Fruit fly (Drosophila melanogaster) whole organism, prepupa: ENCODE results near the gene Amacr.

Experiments
- Blimp-1 ChIP-seq: fragments of 200-800 bp; sonication (Bioruptor generic); optimal IDR thresholded peaks from 3 replicates; lab custom pipeline; 2017; ENCODE audit warnings: missing biosample characterization, missing genetic modification characterization, mild to moderate bottlenecking, moderate library complexity, missing genetic modification reagents
- CG10631 ChIP-seq: fragments of 200-800 bp; sonication (Bioruptor generic); optimal IDR thresholded peaks from 2 replicates; lab custom pipeline; 2016; ENCODE audit warnings: missing biosample characterization, missing genetic modification characterization
- CG11294 ChIP-seq: fragments of 200-800 bp; sonication (Bioruptor generic); IDR thresholded peaks from 2 replicates; pipeline ENCODE4 v1.3.6; 2022; ENCODE audit warnings: missing biosample characterization, missing genetic modification characterization
- CG11762 ChIP-seq: fragments of 200-800 bp; sonication (Bioruptor generic); optimal IDR thresholded peaks from 3 replicates; lab custom pipeline; 2016; ENCODE audit warnings: missing biosample characterization, missing genetic modification characterization; ENCODE audit not compliant: insufficient read depth
- CG11902 ChIP-seq: fragments of 200-800 bp; sonication (Bioruptor generic); optimal IDR thresholded peaks from 3 replicates; lab custom pipeline; 2016; ENCODE audit warnings: missing biosample characterization, missing genetic modification characterization
- CG15336 ChIP-seq: fragments of 200-800 bp; sonication (Bioruptor generic); IDR thresholded peaks from 2 replicates; pipeline ENCODE4 v1.3.6; 2022; ENCODE audit warnings: missing biosample characterization, missing genetic modification characterization
- CG16779 ChIP-seq: fragments of 200-800 bp; sonication (Bioruptor generic); optimal IDR thresholded peaks from 3 replicates; lab custom pipeline; 2017; ENCODE audit warnings: missing biosample characterization, mild to moderate bottlenecking, missing genetic modification characterization
- CG31627 ChIP-seq: fragments of 200-800 bp; sonication (Bioruptor generic); optimal IDR thresholded peaks from 3 replicates; lab custom pipeline; 2016; ENCODE audit warnings: missing biosample characterization, missing genetic modification characterization
- CG32006 ChIP-seq: fragments of 200-800 bp; sonication (Bioruptor generic); optimal IDR thresholded peaks from 3 replicates; lab custom pipeline; 2017; ENCODE audit warnings: missing biosample characterization, mild to moderate bottlenecking, missing genetic modification characterization
- CG34406 ChIP-seq: fragments of 200-800 bp; sonication (Bioruptor generic); optimal IDR thresholded peaks from 3 replicates; lab custom pipeline; 2016; ENCODE audit warnings: missing biosample characterization, missing genetic modification characterization
- CG3919 ChIP-seq: fragments of 200-800 bp; sonication (Bioruptor generic); optimal IDR thresholded peaks from 3 replicates; lab custom pipeline; 2016; ENCODE audit warnings: missing biosample characterization, missing genetic modification characterization
- CG6163 ChIP-seq: fragments of 200-800 bp; sonication (Bioruptor generic); IDR thresholded peaks from 3 replicates; pipeline ENCODE4 v1.3.6; 2022; ENCODE audit warnings: missing biosample characterization, missing genetic modification characterization
- CG6276 ChIP-seq: fragments of 200-800 bp; sonication (Bioruptor generic); optimal IDR thresholded peaks from 2 replicates; lab custom pipeline; 2017; ENCODE audit warnings: missing biosample characterization, mild to moderate bottlenecking, missing genetic modification characterization
- CG6792 ChIP-seq: fragments of 200-800 bp; sonication (Bioruptor generic); optimal IDR thresholded peaks from 3 replicates; lab custom pipeline; 2016; ENCODE audit warnings: missing biosample characterization, missing genetic modification characterization
- CG6808 ChIP-seq: fragments of 200-800 bp; sonication (Bioruptor generic); optimal IDR thresholded peaks from 3 replicates; lab custom pipeline; 2017; ENCODE audit warnings: missing biosample characterization, missing genetic modification characterization, mild to moderate bottlenecking, moderate library complexity, missing genetic modification reagents
- CG6854 ChIP-seq: fragments of 200-800 bp; sonication (Bioruptor generic); optimal IDR thresholded peaks from 2 replicates; lab custom pipeline; 2017; ENCODE audit warnings: missing biosample characterization, mild to moderate bottlenecking, missing genetic modification characterization
- CG8119 ChIP-seq: fragments of 200-800 bp; sonication (Bioruptor generic); IDR thresholded peaks from 3 replicates; pipeline ENCODE4 v1.3.6; 2022; ENCODE audit warnings: missing biosample characterization, missing genetic modification characterization
- CG8319 ChIP-seq: fragments of 200-800 bp; sonication (Bioruptor generic); optimal IDR thresholded peaks from 3 replicates; lab custom pipeline; 2016; ENCODE audit warnings: missing biosample characterization, missing genetic modification characterization
- CG8632 ChIP-seq: fragments of 200-800 bp; sonication (Bioruptor generic); optimal IDR thresholded peaks from 3 replicates; lab custom pipeline; 2016; ENCODE audit warnings: missing biosample characterization, missing genetic modification characterization
- CG9139 ChIP-seq: fragments of 200-800 bp; sonication (Bioruptor generic); optimal IDR thresholded peaks from 3 replicates; lab custom pipeline; 2017; ENCODE audit warnings: missing biosample characterization, mild to moderate bottlenecking, missing genetic modification characterization
- Eip75B ChIP-seq: fragments of 200-800 bp; sonication (Bioruptor generic); optimal IDR thresholded peaks from 3 replicates; lab custom pipeline; 2016; ENCODE audit warnings: missing biosample characterization, missing genetic modification characterization
- Eip78C ChIP-seq: fragments of 200-800 bp; sonication (Bioruptor generic); peaks from one replicate; lab custom pipeline; 2016; ENCODE audit warnings: missing biosample characterization, missing genetic modification characterization
- Eip93F ChIP-seq: fragments of 200-800 bp; sonication (Bioruptor generic); optimal IDR thresholded peaks from 2 replicates; lab custom pipeline; 2016; ENCODE audit warnings: missing biosample characterization, mild to moderate bottlenecking, missing genetic modification characterization
- Ets21C ChIP-seq: fragments of 200-800 bp; sonication (Bioruptor generic); optimal IDR thresholded peaks from 3 replicates; lab custom pipeline; 2016; ENCODE audit warnings: missing biosample characterization, missing genetic modification characterization
- Hr38 ChIP-seq: sonication (Bioruptor generic); optimal IDR thresholded peaks from 2 replicates; lab custom pipeline; 2016; ENCODE audit warnings: missing biosample characterization, missing genetic modification characterization
- Hr39 ChIP-seq: fragments of 200-800 bp; sonication (Bioruptor generic); optimal IDR thresholded peaks from 2 replicates; lab custom pipeline; 2016; ENCODE audit warnings: missing biosample characterization, missing genetic modification characterization
- Hr4 ChIP-seq: fragments of 200-800 bp; sonication (Bioruptor generic); optimal IDR thresholded peaks from 3 replicates; lab custom pipeline; 2016; ENCODE audit warnings: missing biosample characterization, missing genetic modification characterization
- Lpt ChIP-seq: fragments of 200-800 bp; sonication (Bioruptor generic); optimal IDR thresholded peaks from 3 replicates; lab custom pipeline; 2016; ENCODE audit warnings: missing biosample characterization, missing genetic modification characterization
- Met ChIP-seq: fragments of 200-800 bp; sonication (Bioruptor generic); optimal IDR thresholded peaks from 3 replicates; lab custom pipeline; 2016; ENCODE audit warnings: missing biosample characterization, missing genetic modification characterization
- OdsH ChIP-seq: fragments of 200-800 bp; sonication (Bioruptor generic); optimal IDR thresholded peaks from 3 replicates; lab custom pipeline; 2016; ENCODE audit warnings: missing biosample characterization, missing genetic modification characterization
- Smox ChIP-seq: fragments of 200-800 bp; sonication (Bioruptor generic); optimal IDR thresholded peaks from 3 replicates; lab custom pipeline; 2016; ENCODE audit warnings: missing biosample characterization, missing genetic modification characterization
- Sox14 ChIP-seq: fragments of 200-800 bp; sonication (Bioruptor generic); optimal IDR thresholded peaks from 3 replicates; lab custom pipeline; 2016; ENCODE audit warnings: missing biosample characterization, missing genetic modification characterization
- Sox15 ChIP-seq: fragments of 200-800 bp; sonication (Bioruptor generic); optimal IDR thresholded peaks from 3 replicates; lab custom pipeline; 2016; ENCODE audit warnings: missing biosample characterization, missing genetic modification characterization
- achi ChIP-seq: fragments of 200-800 bp; sonication (Bioruptor generic); optimal IDR thresholded peaks from 3 replicates; lab custom pipeline; 2016; ENCODE audit warnings: missing biosample characterization, missing genetic modification characterization
- acj6 ChIP-seq: fragments of 200-800 bp; sonication (Bioruptor generic); optimal IDR thresholded peaks from 3 replicates; lab custom pipeline; 2016; ENCODE audit warnings: missing biosample characterization, missing genetic modification characterization
- cyc ChIP-seq: fragments of 200-800 bp; sonication (Bioruptor generic); optimal IDR thresholded peaks from 3 replicates; lab custom pipeline; 2016; ENCODE audit warnings: missing biosample characterization, missing genetic modification characterization
- dac ChIP-seq: fragments of 200-800 bp; sonication (Bioruptor generic); optimal IDR thresholded peaks from 2 replicates; lab custom pipeline; 2017; ENCODE audit warnings: missing biosample characterization, mild to moderate bottlenecking, missing genetic modification characterization
- eg ChIP-seq: fragments of 200-800 bp; sonication (Bioruptor generic); IDR thresholded peaks from 3 replicates; pipeline ENCODE4 v1.3.6; 2022; ENCODE audit warnings: missing biosample characterization, missing genetic modification characterization
- fd59A ChIP-seq: fragments of 200-800 bp; sonication (Bioruptor generic); optimal IDR thresholded peaks from 2 replicates; lab custom pipeline; 2017; ENCODE audit warnings: missing biosample characterization, mild to moderate bottlenecking, missing genetic modification characterization, missing genetic modification reagents
- fd85E ChIP-seq: fragments of 200-800 bp; sonication (Bioruptor generic); optimal IDR thresholded peaks from 3 replicates; lab custom pipeline; 2016; ENCODE audit warnings: missing biosample characterization, missing genetic modification characterization
- fkh ChIP-seq: fragments of 200-800 bp; sonication (Bioruptor generic); optimal IDR thresholded peaks from 3 replicates; lab custom pipeline; 2017; ENCODE audit warnings: missing biosample characterization, mild to moderate bottlenecking, missing genetic modification characterization, moderate library complexity
- lz ChIP-seq: fragments of 200-800 bp; sonication (Bioruptor generic); optimal IDR thresholded peaks from 3 replicates; lab custom pipeline; 2016; ENCODE audit warnings: missing biosample characterization, missing genetic modification characterization
- net ChIP-seq: fragments of 200-800 bp; sonication (Bioruptor generic); optimal IDR thresholded peaks from 3 replicates; lab custom pipeline; 2016; ENCODE audit warnings: missing biosample characterization, missing genetic modification characterization
- pdm3 ChIP-seq: fragments of 200-800 bp; sonication (Bioruptor generic); optimal IDR thresholded peaks from 3 replicates; lab custom pipeline; 2016; ENCODE audit warnings: missing biosample characterization, missing genetic modification characterization
- salr ChIP-seq, 2 experiments: fragments of 200-800 bp; sonication (Bioruptor generic); optimal IDR thresholded peaks; 3 replicates each; lab custom pipeline; 2016 to 2018; ENCODE audit warnings: missing biosample characterization in 2 of 2, missing genetic modification characterization in 2 of 2, mild to moderate bottlenecking in 1 of 2
- spab ChIP-seq: fragments of 200-800 bp; sonication (Bioruptor generic); optimal IDR thresholded peaks from 2 replicates; lab custom pipeline; 2017; ENCODE audit warnings: missing biosample characterization, mild to moderate bottlenecking, missing genetic modification characterization, missing genetic modification reagents
- ss ChIP-seq, 2 experiments: fragments of 200-800 bp; sonication (Bioruptor generic); optimal IDR thresholded peaks; 2 replicates in 1 of 2; 3 replicates in 1 of 2; lab custom pipeline; 2017 to 2018; ENCODE audit warnings: mild to moderate bottlenecking in 2 of 2, missing biosample characterization in 2 of 2, missing genetic modification characterization in 2 of 2, moderate library complexity in 1 of 2
- svp ChIP-seq: fragments of 200-800 bp; sonication (Bioruptor generic); peaks from one replicate; lab custom pipeline; 2016; ENCODE audit warnings: missing biosample characterization, missing genetic modification characterization
- vri ChIP-seq: fragments of 200-800 bp; sonication (Bioruptor generic); optimal IDR thresholded peaks from 3 replicates; lab custom pipeline; 2016; ENCODE audit warnings: missing biosample characterization, mild to moderate bottlenecking, missing genetic modification characterization

The Amacr gene

DNA sequence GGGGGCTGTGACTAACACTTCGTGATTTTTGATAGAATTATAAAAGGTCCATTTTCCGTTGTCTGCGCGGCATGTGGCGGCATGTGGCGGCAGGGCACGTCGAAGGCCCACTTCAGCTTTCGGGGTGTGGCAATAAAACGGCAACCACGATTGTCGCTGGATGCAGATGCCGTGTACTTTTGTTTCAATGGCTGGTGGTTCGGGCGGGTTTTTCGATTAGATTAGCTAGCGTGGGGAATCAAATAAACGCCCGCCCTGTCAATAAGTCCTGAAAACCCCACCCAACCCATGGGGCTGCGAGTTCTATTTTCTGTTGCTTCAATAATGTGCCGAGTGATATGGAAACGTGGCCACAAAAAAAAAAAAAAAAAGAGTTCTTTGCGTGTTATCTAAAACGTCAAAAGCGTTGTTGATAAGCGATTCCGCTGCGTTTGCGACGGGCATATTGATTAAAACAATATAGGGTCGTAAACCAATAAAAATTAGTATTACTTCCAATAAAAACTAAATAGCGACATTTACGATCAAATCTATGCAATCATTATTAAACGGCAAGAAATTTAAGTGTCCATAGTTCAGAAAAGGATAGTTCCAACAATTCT is 21.4 kb upstream of the Amacr start:
- TF ChIP-seq acj6 (GFP tag; lab: Kevin White, UChicago): no peak
- no peak for TF ChIP-seq CG10631 (GFP tag; lab: Kevin White, UChicago)
- TF ChIP-seq fkh (GFP tag; lab: Kevin White, UChicago): peak; percentile 2
- TF ChIP-seq, all 60 proteins: peak for 1

DNA sequence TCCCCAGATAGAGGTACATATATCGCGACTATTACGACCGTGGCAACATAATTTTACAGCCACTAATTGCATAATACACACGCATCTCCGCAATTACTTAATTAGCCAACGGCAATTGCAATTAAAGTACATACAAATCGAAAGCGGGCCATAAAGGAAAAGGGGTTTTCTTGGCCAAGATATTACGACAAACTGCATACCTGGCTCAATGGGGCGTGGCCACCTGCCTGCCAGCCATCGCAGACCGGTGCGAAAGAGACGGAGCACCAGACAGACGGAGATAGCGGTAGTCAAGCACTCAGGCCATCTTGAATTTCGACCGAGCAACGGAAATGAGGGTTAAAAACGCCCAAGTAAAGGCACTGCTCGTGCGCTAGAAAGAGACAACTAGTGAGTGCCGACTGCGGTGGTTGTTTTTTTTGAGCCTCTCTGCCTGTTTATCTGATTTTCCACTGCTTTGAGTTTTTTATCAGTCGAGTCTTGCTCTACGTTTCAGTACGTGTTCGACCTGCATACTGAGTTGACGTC is 18.2 kb upstream of the Amacr start, which contains the start of gene cad:
TSS of gene cad (plus strand) at position 490 of the 528 bp plus-strand sequence.
- TF ChIP-seq Ets21C (GFP tag; lab: Kevin White, UChicago) (no peak), CG9139 (GFP tag; lab: Kevin White, UChicago) (peak; percentile 51), pdm3 (GFP tag; lab: Kevin White, UChicago) (peak; percentile 22), CG6276 (GFP tag; lab: Kevin White, UChicago) (no peak), eg (GFP tag; lab: Robert Waterston, UW) (peak; percentile 57; the same call in 1 of the 3 replicates), fd85E (GFP tag; lab: Kevin White, UChicago) (no peak), Smox (GFP tag; lab: Kevin White, UChicago) (no peak), Hr39 (GFP tag; lab: Kevin White, UChicago) (no peak), Lpt (GFP tag; lab: Kevin White, UChicago) (no peak), lz (GFP tag; lab: Kevin White, UChicago) (peak; percentile 50), CG32006 (GFP tag; lab: Kevin White, UChicago) (no peak), dac (no peak), Hr38 (GFP tag; lab: Kevin White, UChicago) (no peak), ss (GFP tag; optimal IDR thresholded peaks at IDR 0.05; lab: Kevin White, UChicago) (peak in 1 of 2 experiments; percentile 64), CG6792 (GFP tag; lab: Kevin White, UChicago) (peak; percentile 41), CG3919 (GFP tag; lab: Kevin White, UChicago) (peak; percentile 72), CG11762 (GFP tag; lab: Kevin White, UChicago) (peak; percentile 51), Hr4 (GFP tag; lab: Kevin White, UChicago) (no peak), CG11902 (GFP tag; lab: Kevin White, UChicago) (no peak), acj6 (GFP tag; lab: Kevin White, UChicago) (peak; percentile 42), net (GFP tag; lab: Kevin White, UChicago) (peak; percentile 25), CG6808 (GFP tag; lab: Kevin White, UChicago) (no peak), CG31627 (peak; percentile 14), Eip75B (no peak), CG15336 (GFP tag; lab: Robert Waterston, UW) (no peak), Sox15 (no peak), CG16779 (tag; lab: Kevin White, UChicago) (peak; percentile 23), fkh (GFP tag; lab: Kevin White, UChicago) (peak; percentile 52), vri (GFP tag; lab: Kevin White, UChicago) (peak; percentile 75), Eip78C (GFP tag; lab: Kevin White, UChicago) (no peak), CG8319 (GFP tag; lab: Kevin White, UChicago) (peak; percentile 39), CG6163 (GFP tag; lab: Robert Waterston, UW) (peak; percentile 86), CG10631 (GFP tag; lab: Kevin White, UChicago) (no peak), CG34406 (GFP tag; lab: Kevin White, UChicago) (peak; percentile 66), CG8119 (peak; percentile 44; the same call in 1 of the 3 replicates), salr (GFP tag; optimal IDR thresholded peaks at IDR 0.05; lab: Kevin White, UChicago) (peak in 1 of 2 experiments; percentile 16), Blimp-1 (GFP tag; lab: Kevin White, UChicago) (peak; percentile 11), CG6854 (peak; percentile 46), OdsH (GFP tag; lab: Kevin White, UChicago) (peak; percentile 19), achi (GFP tag; lab: Kevin White, UChicago) (peak; percentile 36), CG8632 (GFP tag; lab: Kevin White, UChicago) (peak; percentile 35), Met (GFP tag; lab: Kevin White, UChicago) (peak; percentile 55), CG11294 (GFP tag; lab: Robert Waterston, UW) (no peak), spab (GFP tag; lab: Kevin White, UChicago) (peak; percentile 0), Sox14 (GFP tag; lab: Kevin White, UChicago) (peak; percentile 14), fd59A (GFP tag; lab: Kevin White, UChicago) (no peak), cyc (GFP tag; lab: Kevin White, UChicago) (peak; percentile 37), svp (GFP tag; lab: Kevin White, UChicago) (no peak), Eip93F (GFP tag; lab: Kevin White, UChicago) (no peak)
